Worm (Caenorhabditis elegans): Measurements from ENCODE around the gene ced-8.
A peak's percentile ranks its signal among the peaks of the same experiment; 100 is the strongest.

ced-8 gene

ce11 chrX:8391505-8391904, 25.2 kb downstream of the ced-8 start:
- TF ChIP-seq dpl-1 (GFP tag; optimal IDR thresholded peaks at IDR 0.05) (no peak), arid-1 (GFP tag; conservative IDR thresholded peaks at IDR 0.05) (no peak), daf-16 (GFP tag; optimal IDR thresholded peaks at IDR 0.05) (no peak), daf-16 (tag; optimal IDR thresholded peaks at IDR 0.05) (no peak), unc-62 (GFP tag; optimal IDR thresholded peaks at IDR 0.05 in 1 of 2) (peak in 1 of 2 experiments; percentile 67), unc-62 (tag; optimal IDR thresholded peaks at IDR 0.05) (no peak), dve-1 (tag; optimal IDR thresholded peaks at IDR 0.05; ENCODE audit: insufficient read depth) (no peak)

ce11 chrX:8390508-8390907, 26.2 kb downstream of the ced-8 start:
- TF ChIP-seq aha-1 (tag) (peak; percentile 83), nhr-6 (tag; optimal IDR thresholded peaks at IDR 0.05) (no peak), daf-16 (GFP tag; optimal IDR thresholded peaks at IDR 0.05) (peak in 1 of 2 experiments; percentile 89), daf-16 (tag; optimal IDR thresholded peaks at IDR 0.05) (no peak)

- TF ChIP-seq Y105C5A.15 (GFP tag; IDR thresholded peaks at IDR 0.05) (0 out of 2 replicates have a peak, but pooled peaks have one; percentile 52), F10B5.3 (tag; optimal IDR thresholded peaks at IDR 0.05) (peak; percentile 49), attf-4 (tag; optimal IDR thresholded peaks at IDR 0.05) (no peak), dve-1 (tag; optimal IDR thresholded peaks at IDR 0.05; ENCODE audit: insufficient read depth) (peak; percentile 2), mdl-1 (tag; optimal IDR thresholded peaks at IDR 0.05) (peak; percentile 2 to 37), lim-7 (GFP tag; IDR thresholded peaks at IDR 0.05) (peak; percentile 80), nhr-28 (tag; optimal IDR thresholded peaks at IDR 0.05) (no peak), lir-3 (tag; optimal IDR thresholded peaks at IDR 0.05) (no peak), madf-5 (GFP tag; IDR thresholded peaks at IDR 0.05) (peak in 1 of 2 experiments; percentile 81; a peak in 1 of 4 replicates), hlh-30 (tag; optimal IDR thresholded peaks at IDR 0.05; ENCODE audit: insufficient read depth) (peak; percentile 67), nhr-48 (tag; optimal IDR thresholded peaks at IDR 0.05) (no peak), nhr-77 (tag; optimal IDR thresholded peaks at IDR 0.05) (peak; percentile 39), zfp-3 (GFP tag; conservative IDR thresholded peaks at IDR 0.05) (0 out of 2 replicates have a peak, but pooled peaks have one; percentile 38), nhr-11 (tag; optimal IDR thresholded peaks at IDR 0.05) (no peak), dmd-8 (GFP tag; IDR thresholded peaks at IDR 0.05) (peak; percentile 85), ctbp-1 (GFP tag; IDR thresholded peaks at IDR 0.05) (peak; percentile 77), D1046.2 (GFP tag; IDR thresholded peaks at IDR 0.05) (peak; percentile 67; the same call in 1 of the 2 replicates), daf-16 (GFP tag; optimal IDR thresholded peaks at IDR 0.05) (peak; percentile 14), daf-16 (tag; optimal IDR thresholded peaks at IDR 0.05) (peak; percentile 52), nhr-102 (tag; optimal IDR thresholded peaks at IDR 0.05) (peak; percentile 36), mep-1 (tag; optimal IDR thresholded peaks at IDR 0.05) (peak; percentile 61), php-3 (GFP tag; IDR thresholded peaks at IDR 0.05) (0 out of 2 replicates have a peak, but pooled peaks have one; percentile 43), ama-1 (optimal IDR thresholded peaks at IDR 0.05) (no peak), F49E8.2 (tag; optimal IDR thresholded peaks at IDR 0.05; ENCODE audit: borderline replicate concordance) (no peak), Y75B8A.6 (GFP tag; IDR thresholded peaks at IDR 0.05) (no peak), F37D6.2 (tag; optimal IDR thresholded peaks at IDR 0.05) (no peak), lin-29 (GFP tag; IDR thresholded peaks at IDR 0.05) (no peak), unc-130 (GFP tag; optimal IDR thresholded peaks at IDR 0.05) (no peak), ceh-62 (tag; optimal IDR thresholded peaks at IDR 0.05) (no peak), lin-39 (tag; optimal IDR thresholded peaks at IDR 0.05) (no peak), ceh-32 (tag; optimal IDR thresholded peaks at IDR 0.05; ENCODE audit: poor library complexity) (peak; percentile 3), saeg-2 (GFP tag; IDR thresholded peaks at IDR 0.05) (0 out of 2 replicates have a peak, but pooled peaks have one; percentile 32), arid-1 (GFP tag; conservative IDR thresholded peaks at IDR 0.05) (peak; percentile 35; the same call in 1 of the 2 replicates), dmd-6 (GFP tag; IDR thresholded peaks at IDR 0.05) (peak; percentile 53), spr-1 (tag; optimal IDR thresholded peaks at IDR 0.05) (peak; percentile 12), jun-1 (tag; optimal IDR thresholded peaks at IDR 0.05) (no peak), F26F4.8 (GFP tag; conservative IDR thresholded peaks at IDR 0.05) (0 out of 2 replicates have a peak, but pooled peaks have one; percentile 39), daf-19 (GFP tag; conservative IDR thresholded peaks at IDR 0.05) (0 out of 2 replicates have a peak, but pooled peaks have one; percentile 9), hlh-11 (tag; optimal IDR thresholded peaks at IDR 0.05) (peak; percentile 16), ceh-44 (GFP tag; IDR thresholded peaks at IDR 0.05) (peak; percentile 54; the same call in 1 of the 2 replicates)
Observed at ce11 chrX:8386068-8386851, 30.5 kb downstream of the ced-8 start.

Data from whole organism, L4 larva.